Worm (Caenorhabditis elegans) whole organism, L4/young adult: Measurements from ENCODE around the gene T08G5.15.

Experiments
- W03F9.2 ChIP-seq: fragments of 150-350 bp; optimal IDR thresholded peaks from 2 replicates; lab custom pipeline; 2014; ENCODE audit warnings: missing biosample characterization, missing genetic modification characterization
- dao-5 ChIP-seq: sonication (generic microtip); optimal IDR thresholded peaks from 2 replicates; lab custom pipeline; 2016; ENCODE audit warnings: missing genotype, missing genetic modification characterization, moderate library complexity, missing compliant biosample characterization
- him-1 ChIP-seq: sonication (generic microtip); optimal IDR thresholded peaks from 2 replicates; lab custom pipeline; 2016; ENCODE audit warnings: missing genotype, missing genetic modification reagents, missing genetic modification characterization, missing compliant biosample characterization

DNA sequence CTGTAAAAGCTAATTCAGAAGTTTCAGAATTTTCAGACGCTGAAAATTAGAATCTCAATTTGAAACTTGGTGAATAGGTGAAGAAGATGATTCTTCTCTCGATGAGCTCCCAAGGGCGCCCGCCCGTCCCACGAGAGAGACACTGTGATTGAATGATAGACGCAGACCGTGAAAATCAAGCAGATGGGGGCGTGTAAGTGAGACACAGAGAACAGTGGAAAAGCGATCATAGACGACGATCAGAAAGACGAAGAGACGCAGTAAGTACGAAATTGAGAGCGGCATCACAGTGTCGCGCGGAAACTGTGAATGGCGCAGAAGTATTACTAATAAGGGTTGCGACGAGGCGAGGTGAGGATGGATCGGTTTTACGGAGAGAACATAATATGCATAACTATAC is 20.6 kb downstream of the T08G5.15 start:
- no peak for TF ChIP-seq him-1 (tag; lab: Kevin White, UChicago)
- TF ChIP-seq W03F9.2 (tag; lab: Kevin White, UChicago), result no peak
- no peak for TF ChIP-seq dao-5 (tag; lab: Kevin White, UChicago)
